Fruit fly (Drosophila melanogaster): Measurements from ENCODE around the gene CG8476.

CG8476 gene

DNA sequence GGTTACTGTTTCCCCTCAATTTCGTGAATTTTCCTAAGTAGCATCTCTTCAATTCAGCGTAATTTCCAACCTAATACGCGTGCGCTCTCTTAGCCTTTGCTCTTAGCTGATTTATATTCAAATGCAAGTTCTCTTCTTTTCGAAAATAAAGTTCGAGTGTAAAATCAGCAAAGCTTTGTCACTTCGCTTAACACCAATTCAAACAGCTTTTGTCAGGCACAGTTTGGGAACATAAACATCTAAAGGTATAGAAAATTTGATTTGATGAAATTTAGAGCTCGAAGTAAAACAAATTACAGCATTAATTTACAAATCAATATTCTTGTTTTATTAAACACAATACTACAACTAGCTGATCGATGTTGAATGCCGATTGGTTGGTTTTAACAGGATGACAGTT is 11.9 kb downstream of the CG8476 start:
- TF ChIP-seq insv (optimal IDR thresholded peaks at IDR 0.05): no peak
- TF ChIP-seq ttk (optimal IDR thresholded peaks at IDR 0.05): no peak
- no peak for TF ChIP-seq Myc (optimal IDR thresholded peaks at IDR 0.05)
- TF ChIP-seq h (optimal IDR thresholded peaks at IDR 0.05): no peak
- TF ChIP-seq Sin3A (optimal IDR thresholded peaks at IDR 0.05): no peak
- TF ChIP-seq psq (optimal IDR thresholded peaks at IDR 0.05): no peak

DNA sequence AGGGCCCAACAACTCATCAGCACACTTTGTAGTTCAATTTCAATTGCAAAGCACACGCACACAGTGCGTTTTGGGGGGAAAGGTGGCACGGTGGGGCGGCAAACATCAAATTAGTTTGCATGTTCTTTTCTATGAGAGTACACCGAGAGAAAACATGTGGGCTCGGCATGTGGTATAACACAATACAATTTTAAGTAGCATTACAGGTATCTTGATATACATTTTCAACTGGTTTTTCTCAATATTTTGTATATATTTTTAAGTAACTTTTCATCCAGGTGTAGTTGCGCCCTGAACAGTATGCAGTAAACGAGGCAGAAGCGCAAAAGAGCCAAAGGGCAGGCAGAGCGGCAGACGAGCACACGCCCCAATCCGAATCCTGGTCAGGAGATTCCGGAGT is 20.0 kb downstream of the CG8476 start:
- TF ChIP-seq h (optimal IDR thresholded peaks at IDR 0.05): no peak
- TF ChIP-seq Myc (optimal IDR thresholded peaks at IDR 0.05): no peak
- no peak for TF ChIP-seq insv (optimal IDR thresholded peaks at IDR 0.05)
- TF ChIP-seq psq (optimal IDR thresholded peaks at IDR 0.05): no peak
- TF ChIP-seq ttk (optimal IDR thresholded peaks at IDR 0.05): no peak
- no peak for TF ChIP-seq Sin3A (optimal IDR thresholded peaks at IDR 0.05)

DNA sequence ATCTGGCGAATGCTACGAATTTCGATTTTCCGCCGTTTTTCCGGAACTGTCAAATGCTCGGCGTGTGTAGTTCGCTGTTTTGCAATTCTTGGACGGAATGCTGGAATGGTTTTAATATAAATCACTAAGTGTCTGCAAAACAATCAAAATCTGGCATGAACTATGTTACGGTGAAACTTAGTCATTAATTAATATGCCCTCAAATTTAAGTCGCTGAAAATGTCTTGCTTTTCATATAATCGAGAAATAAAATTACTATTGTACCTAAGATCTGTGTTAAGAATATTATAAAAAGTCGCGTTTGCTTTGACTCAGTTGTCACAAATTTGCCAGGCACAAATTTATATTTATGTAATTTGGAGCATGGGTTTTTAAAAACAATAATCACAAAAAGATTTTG is 29.1 kb downstream of the CG8476 start, which contains the start of gene CG8141:
TSS of gene CG8141 (plus strand) at position 301 of the 400 bp plus-strand sequence.
- TF ChIP-seq psq (optimal IDR thresholded peaks at IDR 0.05): no peak
- TF ChIP-seq Sin3A (optimal IDR thresholded peaks at IDR 0.05): no peak

DNA sequence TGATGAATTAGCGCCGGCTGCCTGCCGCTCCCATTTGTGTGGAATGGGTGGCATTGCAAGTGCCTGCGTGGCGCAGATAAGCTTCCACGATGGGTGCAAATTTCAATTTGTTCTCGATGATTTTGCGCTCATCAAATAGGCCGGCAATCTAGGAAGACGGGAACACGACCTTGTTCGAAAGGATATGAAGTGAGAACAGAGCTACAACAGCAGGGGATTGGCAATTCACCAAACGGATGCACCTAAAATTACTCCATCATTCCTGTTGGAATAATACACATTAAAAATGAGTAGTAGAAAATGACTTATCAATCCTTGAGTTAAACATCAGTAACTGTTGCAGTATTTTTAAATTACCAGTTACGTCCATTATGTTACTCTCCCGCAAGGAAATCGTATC is 32.2 kb downstream of the CG8476 start, which contains the start of gene CG14380:
TSS of gene CG14380 (plus strand) at position 301 of the 400 bp plus-strand sequence.
- TF ChIP-seq insv (optimal IDR thresholded peaks at IDR 0.05) (no peak), h (optimal IDR thresholded peaks at IDR 0.05) (no peak), ttk (optimal IDR thresholded peaks at IDR 0.05) (no peak), Sin3A (optimal IDR thresholded peaks at IDR 0.05) (no peak), psq (optimal IDR thresholded peaks at IDR 0.05) (no peak), Myc (optimal IDR thresholded peaks at IDR 0.05) (no peak)

DNA sequence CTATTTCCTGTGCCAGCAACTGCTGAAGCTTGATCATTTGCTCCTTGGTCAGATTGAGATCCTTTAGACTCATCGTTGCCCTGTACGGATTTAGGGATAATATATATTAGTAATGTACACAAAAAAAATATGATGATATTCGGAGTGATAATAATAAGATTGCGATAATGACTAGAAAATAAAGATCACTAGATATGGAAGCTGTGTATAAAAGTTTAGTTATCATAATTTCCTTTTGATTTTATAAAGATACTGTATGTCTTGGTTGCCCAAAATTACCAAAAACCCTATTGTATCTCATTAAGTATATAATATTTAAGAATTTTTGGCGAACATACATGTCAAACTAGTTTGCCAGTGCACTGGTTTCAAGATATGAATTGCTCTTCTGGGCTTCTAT is 34.0 kb downstream of the CG8476 start, which contains the start of gene CG8508:
TSS of gene CG8508 (minus strand) at position 101 of the 400 bp plus-strand sequence.
- TF ChIP-seq ttk (optimal IDR thresholded peaks at IDR 0.05) (no peak), Myc (optimal IDR thresholded peaks at IDR 0.05) (no peak), insv (optimal IDR thresholded peaks at IDR 0.05) (no peak), psq (optimal IDR thresholded peaks at IDR 0.05) (no peak), h (optimal IDR thresholded peaks at IDR 0.05) (no peak), Sin3A (optimal IDR thresholded peaks at IDR 0.05) (no peak)

DNA sequence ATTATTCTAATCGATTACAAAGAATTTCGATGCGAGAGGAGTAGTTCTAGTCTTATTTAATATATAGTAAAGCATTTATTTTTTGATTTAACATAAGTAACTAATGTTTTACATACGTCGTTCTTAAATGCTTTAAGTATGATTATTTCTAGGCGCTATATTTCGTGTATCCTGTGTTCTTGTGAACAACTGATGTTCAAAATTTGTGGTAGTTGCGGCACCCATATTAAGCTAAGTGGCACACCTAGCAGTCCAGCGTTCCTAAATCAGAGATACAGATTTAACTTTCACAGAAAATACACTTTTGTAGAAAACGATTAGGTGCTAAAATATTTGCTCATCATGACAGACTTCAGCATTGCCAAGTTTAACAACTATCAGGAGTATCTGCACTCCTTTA is 39.4 kb downstream of the CG8476 start, which contains the start of gene CG8138:
TSS of gene CG8138 (plus strand) at position 301 of the 400 bp plus-strand sequence.
- TF ChIP-seq insv (optimal IDR thresholded peaks at IDR 0.05): no peak
- TF ChIP-seq psq (optimal IDR thresholded peaks at IDR 0.05): no peak
- TF ChIP-seq Myc (optimal IDR thresholded peaks at IDR 0.05): no peak
- no peak for TF ChIP-seq ttk (optimal IDR thresholded peaks at IDR 0.05)
- TF ChIP-seq Sin3A (optimal IDR thresholded peaks at IDR 0.05): no peak
- TF ChIP-seq h (optimal IDR thresholded peaks at IDR 0.05): no peak
